Worm (Caenorhabditis elegans) whole organism, L3 larva: ENCODE measurements around the gene tbck-1.
A peak's percentile ranks its signal among the peaks of the same experiment; 100 is the strongest.
"Not testable (repeated sequence)": the region's sequence is repeated elsewhere in the genome, so short reads cannot be mapped to it uniquely, and the experiment has no call there.

Experiments
- R02D3.7 ChIP-seq: fragments of 150-350 bp; optimal IDR thresholded peaks from 2 replicates; lab custom pipeline; 2014; ENCODE audit warnings: missing biosample characterization, missing genetic modification characterization
- ZK546.5 ChIP-seq: sonication (generic microtip); optimal IDR thresholded peaks from 2 replicates; lab custom pipeline; 2017; ENCODE audit warnings: missing biosample characterization, missing genetic modification characterization
- aly-2 ChIP-seq: fragments of 150-350 bp; optimal IDR thresholded peaks from 2 replicates; lab custom pipeline; 2014; ENCODE audit warnings: missing biosample characterization, missing genetic modification characterization
- ama-1 ChIP-seq: fragments of 150-350 bp; optimal IDR thresholded peaks from 2 replicates; lab custom pipeline; 2018
- ceh-16 ChIP-seq: sonication (generic microtip); optimal IDR thresholded peaks from 2 replicates; lab custom pipeline; 2017; ENCODE audit warnings: missing biosample characterization, missing genetic modification characterization
- ceh-28 ChIP-seq: fragments of 150-350 bp; optimal IDR thresholded peaks from 2 replicates; lab custom pipeline; 2014; ENCODE audit warnings: missing biosample characterization, missing genetic modification reagents, missing genetic modification characterization
- ceh-82 ChIP-seq: fragments of 150-350 bp; optimal IDR thresholded peaks from 2 replicates; lab custom pipeline; 2014; ENCODE audit warnings: missing biosample characterization, missing genetic modification characterization
- ceh-9 ChIP-seq: sonication (generic microtip); optimal IDR thresholded peaks from 2 replicates; lab custom pipeline; 2018; ENCODE audit warnings: missing biosample characterization, missing genetic modification characterization
- daf-12 ChIP-seq: fragments of 150-350 bp; optimal IDR thresholded peaks from 2 replicates; lab custom pipeline; 2014; ENCODE audit warnings: missing biosample characterization, missing genetic modification reagents, missing genetic modification characterization
- egl-27 ChIP-seq: sonication (generic microtip); optimal IDR thresholded peaks from 4 replicates; lab custom pipeline; 2017; ENCODE audit warnings: missing biosample characterization, missing genetic modification reagents, missing genetic modification characterization
- egl-5 ChIP-seq: fragments of 150-350 bp; optimal IDR thresholded peaks from 2 replicates; lab custom pipeline; 2017; ENCODE audit warnings: missing biosample characterization, missing genetic modification reagents, missing genetic modification characterization, inconsistent platforms
- elt-1 ChIP-seq: fragments of 150-350 bp; optimal IDR thresholded peaks from 2 replicates; lab custom pipeline; 2014; ENCODE audit warnings: missing biosample characterization, missing genetic modification characterization
- elt-3 ChIP-seq, 3 experiments: fragments of 150-350 bp in 1 of 3; sonication (generic microtip) in 2 of 3; optimal IDR thresholded peaks; 2 replicates in 2 of 3; 4 replicates in 1 of 3; lab custom pipeline; 2014 to 2017; ENCODE audit warnings: missing biosample characterization in 3 of 3, missing genetic modification characterization in 3 of 3
- eor-1 ChIP-seq, 2 experiments: fragments of 150-350 bp; optimal IDR thresholded peaks; 2 replicates each; lab custom pipeline; 2014 to 2018; ENCODE audit warnings: missing biosample characterization in 2 of 2, missing genetic modification characterization in 2 of 2
- fkh-10 ChIP-seq: sonication (generic microtip); optimal IDR thresholded peaks from 2 replicates; lab custom pipeline; 2017; ENCODE audit warnings: missing biosample characterization, missing genetic modification reagents, missing genetic modification characterization
- fkh-2 ChIP-seq: fragments of 150-350 bp; optimal IDR thresholded peaks from 2 replicates; lab custom pipeline; 2014; ENCODE audit warnings: missing biosample characterization, missing genetic modification reagents, missing genetic modification characterization
- fos-1 ChIP-seq: fragments of 150-350 bp; optimal IDR thresholded peaks from 2 replicates; lab custom pipeline; 2014; ENCODE audit warnings: missing biosample characterization, missing genetic modification characterization
- hmg-11 ChIP-seq: sonication (generic microtip); optimal IDR thresholded peaks from 2 replicates; lab custom pipeline; 2016; ENCODE audit warnings: missing genetic modification characterization, missing compliant biosample characterization
- jun-1 ChIP-seq: fragments of 150-350 bp; optimal IDR thresholded peaks from 2 replicates; lab custom pipeline; 2014; ENCODE audit warnings: missing biosample characterization, missing genetic modification reagents, missing genetic modification characterization
- lin-15B ChIP-seq: fragments of 150-350 bp; optimal IDR thresholded peaks from 2 replicates; lab custom pipeline; 2014; ENCODE audit warnings: missing biosample characterization, missing genetic modification characterization
- lin-39 ChIP-seq: fragments of 150-350 bp; optimal IDR thresholded peaks from 2 replicates; lab custom pipeline; 2018; ENCODE audit warnings: missing biosample characterization, missing genetic modification reagents, missing genetic modification characterization
- lsy-12 ChIP-seq: sonication (generic microtip); optimal IDR thresholded peaks from 2 replicates; lab custom pipeline; 2016; ENCODE audit warnings: mild to moderate bottlenecking, missing genetic modification characterization, missing compliant biosample characterization
- mdl-1 ChIP-seq: fragments of 150-350 bp; optimal IDR thresholded peaks from 2 replicates; lab custom pipeline; 2014; ENCODE audit warnings: missing biosample characterization, missing genetic modification characterization
- mml-1 ChIP-seq: fragments of 150-350 bp; sonication (generic microtip); optimal IDR thresholded peaks from 3 replicates; lab custom pipeline; 2014; ENCODE audit warnings: missing biosample characterization, missing genetic modification characterization
- nfya-1 ChIP-seq: sonication (generic microtip); optimal IDR thresholded peaks from 2 replicates; lab custom pipeline; 2017; ENCODE audit warnings: missing genetic modification characterization, mild to moderate bottlenecking, missing compliant biosample characterization, antibody characterized with exemption, moderate library complexity; ENCODE audit not compliant: insufficient read depth
- nhr-11 ChIP-seq: fragments of 150-350 bp; optimal IDR thresholded peaks from 2 replicates; lab custom pipeline; 2014; ENCODE audit warnings: missing biosample characterization, missing genetic modification characterization
- nhr-12 ChIP-seq: fragments of 150-350 bp; optimal IDR thresholded peaks from 2 replicates; lab custom pipeline; 2014; ENCODE audit warnings: missing biosample characterization, missing genetic modification characterization
- nhr-23 ChIP-seq: fragments of 150-350 bp; optimal IDR thresholded peaks from 2 replicates; lab custom pipeline; 2014; ENCODE audit warnings: missing biosample characterization, missing genetic modification reagents, missing genetic modification characterization
- nhr-25 ChIP-seq: sonication (generic microtip); optimal IDR thresholded peaks from 2 replicates; lab custom pipeline; 2017; ENCODE audit warnings: missing biosample characterization, missing genetic modification characterization
- nhr-28 ChIP-seq: fragments of 150-350 bp; optimal IDR thresholded peaks from 2 replicates; lab custom pipeline; 2014; ENCODE audit warnings: missing biosample characterization, missing genetic modification characterization
- nhr-43 ChIP-seq: sonication (generic microtip); optimal IDR thresholded peaks from 2 replicates; lab custom pipeline; 2016; ENCODE audit warnings: mild to moderate bottlenecking, missing genetic modification characterization, missing compliant biosample characterization; ENCODE audit not compliant: poor library complexity, severe bottlenecking
- nhr-67 ChIP-seq: fragments of 150-350 bp; optimal IDR thresholded peaks from 2 replicates; lab custom pipeline; 2014; ENCODE audit warnings: missing biosample characterization, missing genetic modification characterization
- nhr-77 ChIP-seq: fragments of 150-350 bp; optimal IDR thresholded peaks from 2 replicates; lab custom pipeline; 2014; ENCODE audit warnings: missing biosample characterization, missing genetic modification characterization
- pha-4 ChIP-seq: fragments of 150-350 bp; optimal IDR thresholded peaks from 2 replicates; lab custom pipeline; 2014; ENCODE audit warnings: missing biosample characterization, missing genetic modification reagents, missing genetic modification characterization
- pqm-1 ChIP-seq: fragments of 150-350 bp; optimal IDR thresholded peaks from 2 replicates; lab custom pipeline; 2017; ENCODE audit warnings: missing biosample characterization, missing genetic modification characterization, inconsistent platforms
- sea-2 ChIP-seq: fragments of 150-350 bp; sonication (generic microtip); optimal IDR thresholded peaks from 4 replicates; lab custom pipeline; 2014; ENCODE audit warnings: missing biosample characterization, missing genetic modification reagents, missing genetic modification characterization
- snpc-4 ChIP-seq: fragments of 150-350 bp; optimal IDR thresholded peaks from 2 replicates; lab custom pipeline; 2014; ENCODE audit warnings: missing biosample characterization, missing genetic modification characterization
- tbx-2 ChIP-seq: sonication (generic microtip); optimal IDR thresholded peaks from 2 replicates; lab custom pipeline; 2016; ENCODE audit warnings: mild to moderate bottlenecking, missing genetic modification characterization, missing compliant biosample characterization
- unc-39 ChIP-seq: sonication (generic microtip); optimal IDR thresholded peaks from 4 replicates; lab custom pipeline; 2017; ENCODE audit warnings: missing biosample characterization, missing genetic modification characterization
- zag-1 ChIP-seq: fragments of 150-350 bp; optimal IDR thresholded peaks from 2 replicates; lab custom pipeline; 2014; ENCODE audit warnings: missing biosample characterization, missing genetic modification characterization
- ztf-11 ChIP-seq: fragments of 150-350 bp; optimal IDR thresholded peaks from 2 replicates; lab custom pipeline; 2014; ENCODE audit warnings: missing biosample characterization, missing genetic modification characterization
- ztf-4 ChIP-seq: fragments of 150-350 bp; optimal IDR thresholded peaks from 2 replicates; lab custom pipeline; 2014; ENCODE audit warnings: missing biosample characterization, missing genetic modification characterization

Gene tbck-1

ce11 chrII:4837659-4838058, 9.3 kb downstream of the tbck-1 start, which contains the start of gene C33F10.12:
Gene C33F10.12 (minus strand): TSS chrII:4837759.
- TF ChIP-seq ceh-9: no peak
- TF ChIP-seq nhr-43: no peak
- TF ChIP-seq ceh-28 (tag; lab: Kevin White, UChicago): no peak
- no peak for TF ChIP-seq nhr-12 (tag; lab: Kevin White, UChicago)
- TF ChIP-seq nhr-25 (tag; lab: Kevin White, UChicago): no peak
- no peak for TF ChIP-seq jun-1 (tag; lab: Kevin White, UChicago)
- no peak for TF ChIP-seq elt-1 (tag; lab: Kevin White, UChicago)
- TF ChIP-seq nhr-11: no peak
- TF ChIP-seq fkh-10 (GFP tag; lab: Kevin White, UChicago): no peak
- no peak for TF ChIP-seq eor-1 (tag; optimal IDR thresholded peaks at IDR 0.05; lab: Kevin White, UChicago)
- no peak for TF ChIP-seq ztf-4 (tag; lab: Kevin White, UChicago)
- no peak for TF ChIP-seq nhr-77
- no peak for TF ChIP-seq nhr-23 (tag; lab: Kevin White, UChicago)
- TF ChIP-seq nfya-1: no peak
- TF ChIP-seq nhr-67 (tag; lab: Kevin White, UChicago): no peak
- TF ChIP-seq egl-5 (tag; lab: Kevin White, UChicago): no peak

ce11 chrII:4842143-4842658, 13.8 kb downstream of the tbck-1 start, which contains the start of the genes T23B7.2 and nspd-4:
Gene T23B7.2 (minus strand): TSS chrII:4842243.
Gene nspd-4 (plus strand): TSS chrII:4842608.
- not testable (repeated sequence) for TF ChIP-seq nhr-12 (tag; lab: Kevin White, UChicago); nfya-1; egl-5 (tag; lab: Kevin White, UChicago)

ce11 chrII:4849885-4850284, 21.5 kb downstream of the tbck-1 start, which contains the start of gene T23B7.3:
Gene T23B7.3 (plus strand): TSS chrII:4850185.
- no peak for TF ChIP-seq fkh-10 (GFP tag; lab: Kevin White, UChicago)
- TF ChIP-seq tbx-2 (tag; lab: Kevin White, UChicago): no peak
- no peak for TF ChIP-seq mml-1 (tag; lab: Kevin White, UChicago)
- TF ChIP-seq nhr-77: no peak
- no peak for TF ChIP-seq fkh-2 (tag; lab: Kevin White, UChicago)
- no peak for TF ChIP-seq egl-27 (tag; lab: Kevin White, UChicago)
- TF ChIP-seq nhr-12 (tag; lab: Kevin White, UChicago): no peak
- no peak for TF ChIP-seq elt-1 (tag; lab: Kevin White, UChicago)

DNA sequence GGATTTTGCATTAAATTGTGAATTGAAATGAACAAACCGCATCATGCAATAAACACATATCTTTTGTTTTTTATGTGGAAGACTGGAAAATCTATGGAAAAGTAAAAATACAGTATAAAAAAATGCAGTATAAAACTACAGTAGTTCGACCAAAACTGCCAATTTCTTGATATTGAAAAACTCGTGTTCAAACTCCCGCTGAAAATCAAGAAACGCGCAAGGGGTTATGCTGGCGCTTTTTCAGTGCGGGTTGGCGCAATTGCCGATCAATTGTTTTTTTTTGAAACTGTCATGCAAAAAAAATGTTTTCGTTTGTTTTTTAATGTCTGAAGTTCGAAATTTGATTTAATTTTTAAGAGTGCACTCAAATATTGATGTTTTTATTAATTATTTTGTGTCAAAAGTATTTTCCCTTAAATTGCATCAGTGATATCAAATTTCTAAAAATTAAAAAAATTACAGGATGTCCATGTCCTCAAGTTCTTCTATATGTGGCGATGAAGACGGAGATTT, 23.3 kb downstream of the tbck-1 start, which contains the start of gene dnj-9:
TSS of gene dnj-9 (plus strand) at position 463 of the 513 bp plus-strand sequence.
- no peak for TF ChIP-seq fkh-2 (tag; lab: Kevin White, UChicago)
- no peak for TF ChIP-seq sea-2 (GFP tag; lab: Kevin White, UChicago)
- TF ChIP-seq ztf-4 (tag; lab: Kevin White, UChicago): peak; percentile 63
- TF ChIP-seq mdl-1 (tag; lab: Kevin White, UChicago): no peak
- TF ChIP-seq nhr-77: peak; percentile 29
- peak; percentile 99 for TF ChIP-seq nhr-23 (tag; lab: Kevin White, UChicago)
- TF ChIP-seq lin-39: peak; percentile 49
- no peak for TF ChIP-seq nhr-28
- peak; percentile 74 for TF ChIP-seq elt-1 (tag; lab: Kevin White, UChicago)
- peak; percentile 39 for TF ChIP-seq pqm-1
- TF ChIP-seq ceh-9: no peak
- no peak for TF ChIP-seq aly-2 (tag; lab: Kevin White, UChicago)
- peak; percentile 17 for TF ChIP-seq daf-12 (tag; lab: Kevin White, UChicago)
- TF ChIP-seq elt-3 (tag; optimal IDR thresholded peaks at IDR 0.05; lab: Kevin White, UChicago): no peak
- TF ChIP-seq pha-4 (tag; lab: Kevin White, UChicago): peak; percentile 97
- peak; percentile 29 for TF ChIP-seq fos-1 (tag; lab: Kevin White, UChicago)
- TF ChIP-seq R02D3.7 (tag; lab: Kevin White, UChicago): peak; percentile 86
- peak; percentile 91 for TF ChIP-seq lin-15B (tag; lab: Kevin White, UChicago)
- peak; percentile 77 for TF ChIP-seq fkh-10 (GFP tag; lab: Kevin White, UChicago)
- TF ChIP-seq egl-27 (tag; lab: Kevin White, UChicago): peak; percentile 0
- TF ChIP-seq nhr-43: peak; percentile 95
- no peak for TF ChIP-seq nhr-12 (tag; lab: Kevin White, UChicago)
- TF ChIP-seq ama-1: peak; percentile 75
- TF ChIP-seq mml-1 (tag; lab: Kevin White, UChicago): no peak
- TF ChIP-seq nhr-25 (tag; lab: Kevin White, UChicago): peak; percentile 93
- peak; percentile 58 for TF ChIP-seq nhr-11
- peak; percentile 94 for TF ChIP-seq jun-1 (tag; lab: Kevin White, UChicago)
- peak; percentile 94 for TF ChIP-seq tbx-2 (tag; lab: Kevin White, UChicago)
- no peak for TF ChIP-seq ceh-16 (tag; lab: Kevin White, UChicago)
- peak in 1 of 2 experiments; percentile 1 for TF ChIP-seq eor-1 (tag; optimal IDR thresholded peaks at IDR 0.05; lab: Kevin White, UChicago)
- peak; percentile 93 for TF ChIP-seq lsy-12 (tag; lab: Kevin White, UChicago)
- TF ChIP-seq ceh-28 (tag; lab: Kevin White, UChicago): peak; percentile 84
- TF ChIP-seq ZK546.5 (tag; lab: Kevin White, UChicago): peak; percentile 48
- no peak for TF ChIP-seq ztf-11 (tag; lab: Kevin White, UChicago)
- peak; percentile 40 for TF ChIP-seq zag-1
- peak; percentile 75 for TF ChIP-seq hmg-11 (tag; lab: Kevin White, UChicago)
- TF ChIP-seq nfya-1: peak; percentile 93
- peak; percentile 84 for TF ChIP-seq egl-5 (tag; lab: Kevin White, UChicago)
- peak; percentile 31 for TF ChIP-seq ceh-82 (tag; lab: Kevin White, UChicago)
- peak; percentile 92 for TF ChIP-seq snpc-4 (tag; lab: Kevin White, UChicago)
- no peak for TF ChIP-seq unc-39 (tag; lab: Kevin White, UChicago)
- TF ChIP-seq nhr-67 (tag; lab: Kevin White, UChicago): no peak
